Fruit fly (Drosophila melanogaster) whole organism, embryonic: Measurements from ENCODE around the gene CG4456.

Experiments used
- CG10274 ChIP-seq: fragments of 200-800 bp; sonication (Bioruptor generic); optimal IDR thresholded peaks from 3 replicates; lab custom pipeline; 2017; ENCODE audit warnings: missing biosample characterization, mild to moderate bottlenecking, missing genetic modification characterization
- CG10431 ChIP-seq: fragments of 200-800 bp; sonication (Bioruptor generic); optimal IDR thresholded peaks from 3 replicates; lab custom pipeline; 2018; ENCODE audit warnings: missing biosample characterization, mild to moderate bottlenecking, missing genetic modification characterization
- CG10565 ChIP-seq: fragments of 200-800 bp; sonication (Bioruptor generic); optimal IDR thresholded peaks from 3 replicates; lab custom pipeline; 2016; ENCODE audit warnings: missing biosample characterization, mild to moderate bottlenecking, missing genetic modification characterization
- CG12071 ChIP-seq: fragments of 200-800 bp; sonication (Bioruptor generic); optimal IDR thresholded peaks from 3 replicates; lab custom pipeline; 2018; ENCODE audit warnings: missing biosample characterization, mild to moderate bottlenecking, missing genetic modification characterization
- CG12219 ChIP-seq: fragments of 200-800 bp; sonication (Bioruptor generic); optimal IDR thresholded peaks from 3 replicates; lab custom pipeline; 2018; ENCODE audit warnings: missing biosample characterization, mild to moderate bottlenecking, missing genetic modification characterization
- CG13287 ChIP-seq: fragments of 200-800 bp; sonication (Bioruptor generic); IDR thresholded peaks from 2 replicates; pipeline ENCODE4 v1.3.6; 2022; ENCODE audit warnings: missing biosample characterization, missing genetic modification characterization; ENCODE audit not compliant: partially characterized antibody
- CG2129 ChIP-seq: fragments of 200-800 bp; sonication (Bioruptor generic); IDR thresholded peaks from 2 replicates; pipeline ENCODE4 v1.3.6; 2022; ENCODE audit warnings: missing biosample characterization, missing genetic modification characterization; ENCODE audit not compliant: partially characterized antibody
- CG2202 ChIP-seq: fragments of 200-800 bp; sonication (Bioruptor generic); optimal IDR thresholded peaks from 2 replicates; lab custom pipeline; 2018; ENCODE audit warnings: missing biosample characterization, mild to moderate bottlenecking, missing genetic modification characterization
- CG2875 ChIP-seq: fragments of 200-800 bp; sonication (Bioruptor generic); optimal IDR thresholded peaks from 2 replicates; lab custom pipeline; 2017; ENCODE audit warnings: missing biosample characterization, mild to moderate bottlenecking, missing genetic modification characterization, missing genetic modification reagents
- CG31388 ChIP-seq: fragments of 200-800 bp; sonication (Bioruptor generic); optimal IDR thresholded peaks from 2 replicates; lab custom pipeline; 2016; ENCODE audit warnings: missing biosample characterization, missing genetic modification characterization
- CG32532 ChIP-seq: fragments of 200-800 bp; sonication (Bioruptor generic); IDR thresholded peaks from 2 replicates; pipeline ENCODE4 v1.3.6; 2022; ENCODE audit warnings: missing biosample characterization, missing genetic modification characterization
- CG32767 ChIP-seq: fragments of 200-800 bp; sonication (Bioruptor generic); IDR thresholded peaks from 2 replicates; pipeline ENCODE4 v1.3.6; 2022; ENCODE audit warnings: missing biosample characterization, missing genetic modification characterization
- CG3407 ChIP-seq: fragments of 200-800 bp; sonication (Bioruptor generic); optimal IDR thresholded peaks from 2 replicates; lab custom pipeline; 2018; ENCODE audit warnings: missing biosample characterization, mild to moderate bottlenecking, missing genetic modification characterization
- CG3838 ChIP-seq: fragments of 200-800 bp; sonication (Bioruptor generic); optimal IDR thresholded peaks from 3 replicates; lab custom pipeline; 2016; ENCODE audit warnings: missing biosample characterization, missing genetic modification characterization
- CG42726 ChIP-seq: fragments of 200-800 bp; sonication (Bioruptor generic); IDR thresholded peaks from 2 replicates; pipeline ENCODE4 v1.3.6; 2022; ENCODE audit warnings: missing biosample characterization, missing genetic modification characterization; ENCODE audit not compliant: partially characterized antibody
- CG4404 ChIP-seq: fragments of 200-800 bp; sonication (Bioruptor generic); IDR thresholded peaks from 2 replicates; pipeline ENCODE4 v1.3.6; 2022; ENCODE audit warnings: missing biosample characterization, missing genetic modification characterization
- CG4730 ChIP-seq: fragments of 200-800 bp; sonication (Bioruptor generic); IDR thresholded peaks from 2 replicates; pipeline ENCODE4 v1.3.6; 2022; ENCODE audit warnings: missing biosample characterization, missing genetic modification characterization
- CG7556 ChIP-seq: fragments of 200-800 bp; sonication (Bioruptor generic); optimal IDR thresholded peaks from 2 replicates; lab custom pipeline; 2017; ENCODE audit warnings: missing biosample characterization, mild to moderate bottlenecking, missing genetic modification characterization
- CG7839 ChIP-seq: fragments of 200-800 bp; sonication (Bioruptor generic); optimal IDR thresholded peaks from 3 replicates; lab custom pipeline; 2018; ENCODE audit warnings: missing biosample characterization, mild to moderate bottlenecking, missing genetic modification characterization, moderate library complexity
- CG8281 ChIP-seq: fragments of 200-800 bp; sonication (Bioruptor generic); optimal IDR thresholded peaks from 2 replicates; lab custom pipeline; 2018; ENCODE audit warnings: missing biosample characterization, mild to moderate bottlenecking, missing genetic modification characterization, moderate library complexity
- CG8924 ChIP-seq: fragments of 200-800 bp; optimal IDR thresholded peaks from 3 replicates; lab custom pipeline; 2019; ENCODE audit warnings: missing biosample characterization, mild to moderate bottlenecking, missing genetic modification characterization, moderate library complexity
- D19A ChIP-seq: fragments of 200-800 bp; optimal IDR thresholded peaks from 3 replicates; lab custom pipeline; 2019; ENCODE audit warnings: missing biosample characterization, mild to moderate bottlenecking, missing genetic modification characterization, moderate library complexity
- Dbx ChIP-seq: fragments of 200-800 bp; sonication (Bioruptor generic); IDR thresholded peaks from 3 replicates; pipeline ENCODE4 v1.3.6; 2022; ENCODE audit warnings: missing biosample characterization, missing genetic modification characterization
- Dek ChIP-seq: fragments of 200-800 bp; sonication (Bioruptor generic); optimal IDR thresholded peaks from 3 replicates; lab custom pipeline; 2019; ENCODE audit warnings: missing biosample characterization, mild to moderate bottlenecking, missing genetic modification characterization, moderate library complexity
- Elba2 ChIP-seq: fragments of 200-800 bp; sonication (Bioruptor generic); optimal IDR thresholded peaks from 3 replicates; lab custom pipeline; 2016; ENCODE audit warnings: missing biosample characterization, missing genetic modification characterization
- HLH4C ChIP-seq: fragments of 200-800 bp; sonication (Bioruptor generic); IDR thresholded peaks from 3 replicates; pipeline ENCODE4 v1.3.6; 2022; ENCODE audit warnings: missing biosample characterization, missing genetic modification characterization; ENCODE audit not compliant: partially characterized antibody
- HLH54F ChIP-seq: fragments of 200-800 bp; sonication (Bioruptor generic); optimal IDR thresholded peaks from 3 replicates; lab custom pipeline; 2016; ENCODE audit warnings: missing biosample characterization, missing genetic modification characterization
- HmgZ ChIP-seq: fragments of 200-800 bp; sonication (Bioruptor generic); optimal IDR thresholded peaks from 2 replicates; lab custom pipeline; 2018; ENCODE audit warnings: missing biosample characterization, mild to moderate bottlenecking, missing genetic modification characterization
- NK7.1 ChIP-seq: fragments of 200-800 bp; sonication (Bioruptor generic); optimal IDR thresholded peaks from 3 replicates; lab custom pipeline; 2016; ENCODE audit warnings: missing biosample characterization, missing genetic modification characterization
- Rx ChIP-seq: fragments of 200-800 bp; sonication (Bioruptor generic); IDR thresholded peaks from 2 replicates; pipeline ENCODE4 v1.3.6; 2022; ENCODE audit warnings: missing biosample characterization, missing genetic modification characterization
- ara ChIP-seq: fragments of 200-800 bp; sonication (Bioruptor generic); IDR thresholded peaks from 2 replicates; pipeline ENCODE4 v1.3.6; 2022; ENCODE audit warnings: missing biosample characterization, missing genetic modification characterization
- chif ChIP-seq, 2 experiments: fragments of 200-800 bp; sonication (Bioruptor generic); optimal IDR thresholded peaks; 3 replicates each; lab custom pipeline; 2016; ENCODE audit warnings: missing biosample characterization in 2 of 2, missing genetic modification characterization in 2 of 2
- dpn ChIP-seq, 2 experiments: fragments of 200-800 bp; sonication (Bioruptor generic); optimal IDR thresholded peaks; 3 replicates each; lab custom pipeline; 2016; ENCODE audit warnings: missing biosample characterization in 2 of 2, missing genetic modification characterization in 2 of 2
- dysf ChIP-seq: fragments of 200-800 bp; sonication (Bioruptor generic); IDR thresholded peaks from 3 replicates; pipeline ENCODE4 v1.3.6; 2022; ENCODE audit warnings: missing biosample characterization, missing genetic modification characterization
- ftz-f1 ChIP-seq: fragments of 200-800 bp; sonication (Bioruptor generic); optimal IDR thresholded peaks from 2 replicates; lab custom pipeline; 2016; ENCODE audit warnings: missing biosample characterization, missing genetic modification characterization
- her ChIP-seq: fragments of 200-800 bp; sonication (Bioruptor generic); optimal IDR thresholded peaks from 2 replicates; lab custom pipeline; 2016; ENCODE audit warnings: missing biosample characterization, missing genetic modification characterization
- insv ChIP-seq, 2 experiments: fragments of 200-800 bp; sonication (Bioruptor generic); optimal IDR thresholded peaks; 3 replicates each; lab custom pipeline; 2016 to 2018; ENCODE audit warnings: missing biosample characterization in 2 of 2, missing genetic modification characterization in 2 of 2
- jing ChIP-seq: fragments of 200-800 bp; sonication (Bioruptor generic); optimal IDR thresholded peaks from 2 replicates; lab custom pipeline; 2018; ENCODE audit warnings: missing biosample characterization, mild to moderate bottlenecking, missing genetic modification characterization
- klu ChIP-seq: fragments of 200-800 bp; sonication (Bioruptor generic); IDR thresholded peaks from 2 replicates; pipeline ENCODE4 v1.3.6; 2022; ENCODE audit warnings: missing biosample characterization, missing genetic modification characterization
- luna ChIP-seq: fragments of 200-800 bp; sonication (Bioruptor generic); optimal IDR thresholded peaks from 2 replicates; lab custom pipeline; 2016; ENCODE audit warnings: missing biosample characterization, missing genetic modification characterization
- maf-S ChIP-seq: fragments of 200-800 bp; sonication (Bioruptor generic); optimal IDR thresholded peaks from 2 replicates; lab custom pipeline; 2016; ENCODE audit warnings: missing biosample characterization, missing genetic modification characterization
- mam ChIP-seq: fragments of 200-800 bp; sonication (Bioruptor generic); optimal IDR thresholded peaks from 3 replicates; lab custom pipeline; 2016; ENCODE audit warnings: missing biosample characterization, missing genetic modification characterization
- nau ChIP-seq: fragments of 200-800 bp; sonication (Bioruptor generic); optimal IDR thresholded peaks from 3 replicates; lab custom pipeline; 2017; ENCODE audit warnings: missing biosample characterization, mild to moderate bottlenecking, missing genetic modification characterization, missing genetic modification reagents
- org-1 ChIP-seq: fragments of 200-800 bp; sonication (Bioruptor generic); optimal IDR thresholded peaks from 2 replicates; lab custom pipeline; 2017; ENCODE audit warnings: missing biosample characterization, missing genetic modification characterization
- otp ChIP-seq: fragments of 200-800 bp; sonication (Bioruptor generic); IDR thresholded peaks from 3 replicates; pipeline ENCODE4, ENCODE4 v1.3.6; 2022; ENCODE audit warnings: missing biosample characterization, missing genetic modification characterization
- pzg ChIP-seq: fragments of 200-800 bp; sonication (Bioruptor generic); optimal IDR thresholded peaks from 3 replicates; lab custom pipeline; 2018; ENCODE audit warnings: missing biosample characterization, mild to moderate bottlenecking, missing genetic modification characterization, moderate library complexity
- schlank ChIP-seq: fragments of 200-800 bp; sonication (Bioruptor generic); optimal IDR thresholded peaks from 2 replicates; lab custom pipeline; 2018; ENCODE audit warnings: missing biosample characterization, mild to moderate bottlenecking, missing genetic modification characterization
- sens ChIP-seq: fragments of 200-800 bp; sonication (Bioruptor generic); peaks from one replicate; lab custom pipeline; 2016; ENCODE audit warnings: missing biosample characterization, missing genetic modification characterization
- sr ChIP-seq: fragments of 200-800 bp; sonication (Bioruptor generic); IDR thresholded peaks from 3 replicates; pipeline ENCODE4 v1.3.6; 2022; ENCODE audit warnings: missing biosample characterization, missing genetic modification characterization
- tna ChIP-seq: fragments of 200-800 bp; sonication (Bioruptor generic); IDR thresholded peaks from 2 replicates; pipeline ENCODE4 v1.3.6; 2022; ENCODE audit warnings: missing biosample characterization, missing genetic modification characterization; ENCODE audit not compliant: partially characterized antibody
- unc-4 ChIP-seq: fragments of 200-800 bp; sonication (Bioruptor generic); IDR thresholded peaks from 2 replicates; pipeline ENCODE4 v1.3.6; 2022; ENCODE audit warnings: missing biosample characterization, missing genetic modification characterization; ENCODE audit not compliant: partially characterized antibody
- usp ChIP-seq: fragments of >200 bp; optimal IDR thresholded peaks from 2 replicates; lab custom pipeline; 2017; ENCODE audit warnings: missing biosample characterization, missing genetic modification characterization
- vvl ChIP-seq: fragments of 200-800 bp; sonication (Bioruptor generic); IDR thresholded peaks from 2 replicates; pipeline ENCODE4 v1.3.6; 2022; ENCODE audit warnings: missing biosample characterization, missing genetic modification characterization

Gene CG4456

dm6 chr3L:9339021-9339420 lies 33.5 kb upstream of the CG4456 start (continued):
- TF ChIP-seq CG12071 (GFP tag; lab: Kevin White, UChicago) (no peak), dysf (GFP tag; lab: Robert Waterston, UW) (peak; percentile 7; the same call in 1 of the 3 replicates), insv (GFP tag; optimal IDR thresholded peaks at IDR 0.05; lab: Kevin White, UChicago) (no peak), sr (GFP tag; lab: Robert Waterston, UW) (no peak), CG12219 (GFP tag; lab: Kevin White, UChicago) (no peak), CG2202 (tag; lab: Kevin White, UChicago) (no peak), HLH54F (GFP tag; lab: Kevin White, UChicago) (no peak), NK7.1 (no peak), klu (GFP tag; lab: Robert Waterston, UW) (no peak), CG4404 (GFP tag; lab: Robert Waterston, UW) (no peak), HmgZ (tag; lab: Kevin White, UChicago) (no peak), chif (GFP tag; optimal IDR thresholded peaks at IDR 0.05; lab: Kevin White, UChicago) (no peak), ara (no peak), CG2129 (no peak), CG7556 (GFP tag; lab: Kevin White, UChicago) (no peak), ftz-f1 (GFP tag; lab: Kevin White, UChicago) (no peak), CG8924 (tag; lab: Kevin White, UChicago) (no peak), D19A (tag; lab: Kevin White, UChicago) (peak; percentile 21), jing (GFP tag; lab: Kevin White, UChicago) (no peak), CG32532 (no peak), usp (GFP tag; lab: Kevin White, UChicago) (no peak), her (no peak), Dbx (GFP tag; lab: Robert Waterston, UW) (no peak), Dek (no peak), CG10431 (GFP tag; lab: Kevin White, UChicago) (no peak), HLH4C (GFP tag; lab: Robert Waterston, UW) (no peak), CG42726 (GFP tag; lab: Robert Waterston, UW) (no peak), vvl (no peak), CG3407 (no peak), otp (GFP tag; lab: Robert Waterston, UW) (no peak), CG7839 (tag; lab: Kevin White, UChicago) (peak; percentile 37), dpn (GFP tag; optimal IDR thresholded peaks at IDR 0.05; lab: Kevin White, UChicago) (no peak), tna (no peak), org-1 (GFP tag; lab: Kevin White, UChicago) (no peak), sens (peak; percentile 70)

DNA sequence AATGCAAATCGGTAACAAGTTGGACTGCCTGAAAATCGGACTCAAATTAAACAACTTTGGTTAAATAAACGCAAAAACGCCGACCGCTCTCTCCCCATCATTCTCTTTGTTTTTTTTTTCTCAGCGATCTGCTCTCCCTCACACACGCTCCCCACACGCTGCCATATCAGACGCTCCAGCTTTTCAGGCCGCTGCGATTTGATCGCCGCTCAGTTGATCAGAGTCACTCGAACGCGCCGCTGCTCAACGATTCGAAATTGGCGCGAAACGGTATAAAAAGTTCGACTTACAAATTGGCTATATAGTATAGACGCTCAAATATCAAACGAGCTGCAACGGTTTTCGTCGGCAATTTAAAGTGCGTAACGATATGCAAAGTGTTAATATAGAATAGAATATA lies 32.3 kb upstream of the CG4456 start:
- TF ChIP-seq CG8281 (no peak), CG10565 (GFP tag; lab: Kevin White, UChicago) (no peak), CG31388 (GFP tag; lab: Kevin White, UChicago) (no peak), CG10274 (GFP tag; lab: Kevin White, UChicago) (no peak), CG4730 (GFP tag; lab: Robert Waterston, UW) (no peak), CG32767 (GFP tag; lab: Robert Waterston, UW) (no peak), CG2875 (GFP tag; lab: Kevin White, UChicago) (no peak), CG3407 (no peak), maf-S (GFP tag; lab: Kevin White, UChicago) (no peak), nau (GFP tag; lab: Kevin White, UChicago) (no peak), luna (GFP tag; lab: Kevin White, UChicago) (no peak), Elba2 (GFP tag; lab: Kevin White, UChicago) (no peak), schlank (tag; lab: Kevin White, UChicago) (no peak), unc-4 (GFP tag; lab: Robert Waterston, UW) (no peak), CG13287 (GFP tag; lab: Robert Waterston, UW) (no peak), pzg (GFP tag; lab: Kevin White, UChicago) (no peak), dpn (GFP tag; optimal IDR thresholded peaks at IDR 0.05; lab: Kevin White, UChicago) (no peak), CG3838 (no peak), Rx (GFP tag; lab: Robert Waterston, UW) (no peak), mam (no peak)
